Worm (Caenorhabditis elegans) whole organism, L4 larva: Measurements from ENCODE around the gene nhr-87.
A peak's percentile ranks its signal among the peaks of the same experiment; 100 is the strongest.

Source experiments
- Y75B8A.6 ChIP-seq: fragments of 200-800 bp; sonication (Bioruptor generic); IDR thresholded peaks from 2 replicates; pipeline ENCODE4 v1.3.6; 2022; ENCODE audit warnings: missing genetic modification reagents, missing genetic modification characterization, missing compliant biosample characterization
- hlh-11 ChIP-seq: fragments of 200-800 bp; sonication (Bioruptor generic); optimal IDR thresholded peaks from 2 replicates; lab custom pipeline; 2018; ENCODE audit warnings: mild to moderate bottlenecking, missing genetic modification characterization, missing compliant biosample characterization
- mdl-1 ChIP-seq, 2 experiments: fragments of 150-350 bp in 1 of 2; sonication (generic microtip) in 1 of 2; optimal IDR thresholded peaks; 2 replicates each; lab custom pipeline; 2014 to 2017; ENCODE audit warnings: missing biosample characterization in 2 of 2, missing genetic modification characterization in 2 of 2
- mep-1 ChIP-seq: fragments of 150-350 bp; sonication (generic microtip); optimal IDR thresholded peaks from 3 replicates; lab custom pipeline; 2014; ENCODE audit warnings: missing biosample characterization, missing genetic modification characterization
- mxl-2 ChIP-seq: fragments of 200-800 bp; sonication (Bioruptor generic); conservative IDR thresholded peaks from 2 replicates; pipeline ENCODE4 v1.3.6; 2022; ENCODE audit warnings: missing genetic modification reagents, missing genetic modification characterization, missing compliant biosample characterization
- mxl-3 ChIP-seq: fragments of 200-800 bp; sonication (Bioruptor generic); optimal IDR thresholded peaks from 2 replicates; lab custom pipeline; 2018; ENCODE audit warnings: mild to moderate bottlenecking, missing genetic modification characterization, missing compliant biosample characterization
- nhr-10 ChIP-seq: fragments of 150-350 bp; optimal IDR thresholded peaks from 2 replicates; lab custom pipeline; 2014; ENCODE audit warnings: missing biosample characterization, missing genetic modification characterization
- nhr-237 ChIP-seq: sonication (generic microtip); optimal IDR thresholded peaks from 2 replicates; lab custom pipeline; 2017; ENCODE audit warnings: missing biosample characterization, missing genetic modification characterization
- nhr-25 ChIP-seq: sonication (generic microtip); optimal IDR thresholded peaks from 2 replicates; lab custom pipeline; 2017; ENCODE audit warnings: missing genetic modification characterization, mild to moderate bottlenecking, missing compliant biosample characterization, antibody characterized with exemption, moderate library complexity, borderline replicate concordance; ENCODE audit not compliant: insufficient read depth
- nhr-77 ChIP-seq: fragments of 150-350 bp; optimal IDR thresholded peaks from 2 replicates; lab custom pipeline; 2014; ENCODE audit warnings: missing biosample characterization, missing genetic modification characterization
- unc-39 ChIP-seq: sonication (generic microtip); optimal IDR thresholded peaks from 2 replicates; lab custom pipeline; 2017; ENCODE audit warnings: missing biosample characterization, missing genetic modification characterization
- unc-62 ChIP-seq, 3 experiments: fragments of 150-350 bp in 1 of 3; sonication (generic microtip); optimal IDR thresholded peaks in 2 of 3; peaks in 1 of 3; 1 replicate in 1 of 3; 2 replicates in 2 of 3; lab custom pipeline; 2014 to 2017; ENCODE audit warnings: missing biosample characterization in 3 of 3, missing genetic modification characterization in 3 of 3, missing genetic modification reagents in 3 of 3, missing genotype in 1 of 3
- ztf-11 ChIP-seq: fragments of 150-350 bp; optimal IDR thresholded peaks from 2 replicates; lab custom pipeline; 2014; ENCODE audit warnings: missing biosample characterization, missing genetic modification characterization

DNA sequence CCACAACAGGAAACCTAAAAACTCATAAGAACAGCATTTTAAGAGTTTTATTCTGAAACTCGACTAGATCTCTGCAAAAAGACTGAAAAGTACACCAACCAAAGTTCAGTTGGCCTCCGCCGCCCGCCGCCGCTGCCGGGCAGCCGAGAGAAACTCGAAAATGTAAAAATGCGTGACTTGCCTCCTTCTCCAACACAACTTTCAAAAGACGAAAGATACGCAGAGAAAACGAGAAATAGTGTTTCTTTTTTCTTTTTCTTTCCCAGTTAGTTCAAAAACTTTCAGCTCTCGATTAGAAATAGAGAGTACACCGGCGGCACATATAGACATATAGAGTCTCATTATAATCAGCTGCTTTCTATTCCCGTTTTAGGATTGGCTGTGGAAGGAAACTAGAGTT, 26.0 kb downstream of the nhr-87 start:
- TF ChIP-seq unc-62 (GFP tag; optimal IDR thresholded peaks at IDR 0.05 in 1 of 2; lab: Kevin White, UChicago): peak in 1 of 2 experiments; percentile 36
- no peak for TF ChIP-seq unc-62 (tag; optimal IDR thresholded peaks at IDR 0.05; lab: Kevin White, UChicago)
- peak; percentile 0 for TF ChIP-seq nhr-77 (tag; lab: Kevin White, UChicago)
- peak; percentile 69 for TF ChIP-seq hlh-11
- peak; percentile 60 for TF ChIP-seq mep-1 (tag; lab: Kevin White, UChicago)
- TF ChIP-seq nhr-25 (tag; lab: Kevin White, UChicago): no peak
- no peak for TF ChIP-seq ztf-11 (tag; lab: Kevin White, UChicago)
- TF ChIP-seq nhr-10 (tag; lab: Kevin White, UChicago): no peak
- no peak for TF ChIP-seq Y75B8A.6 (GFP tag; lab: Robert Waterston, UW)
- TF ChIP-seq mxl-2 (GFP tag; lab: Robert Waterston, UW): no peak
- no peak for TF ChIP-seq nhr-237 (tag; lab: Kevin White, UChicago)
- peak in 1 of 2 experiments; percentile 67 for TF ChIP-seq mdl-1 (tag; optimal IDR thresholded peaks at IDR 0.05; lab: Kevin White, UChicago)
- TF ChIP-seq unc-39: no peak
- TF ChIP-seq mxl-3: no peak
